Fruit fly (Drosophila melanogaster): ENCODE results near the gene Psf1.

- TF ChIP-seq CG17806 (tag; optimal IDR thresholded peaks at IDR 0.05) (no peak), fd96Ca (GFP tag; IDR thresholded peaks at IDR 0.05) (no peak), CG8159 (tag; optimal IDR thresholded peaks at IDR 0.05) (no peak), Snoo (tag; optimal IDR thresholded peaks at IDR 0.05) (no peak)
These were observed 47.4 kb upstream of the Psf1 start for dm6 chr3L:1294835-1295234.
